Worm (Caenorhabditis elegans): ENCODE data around the gene F38B6.2.

DNA sequence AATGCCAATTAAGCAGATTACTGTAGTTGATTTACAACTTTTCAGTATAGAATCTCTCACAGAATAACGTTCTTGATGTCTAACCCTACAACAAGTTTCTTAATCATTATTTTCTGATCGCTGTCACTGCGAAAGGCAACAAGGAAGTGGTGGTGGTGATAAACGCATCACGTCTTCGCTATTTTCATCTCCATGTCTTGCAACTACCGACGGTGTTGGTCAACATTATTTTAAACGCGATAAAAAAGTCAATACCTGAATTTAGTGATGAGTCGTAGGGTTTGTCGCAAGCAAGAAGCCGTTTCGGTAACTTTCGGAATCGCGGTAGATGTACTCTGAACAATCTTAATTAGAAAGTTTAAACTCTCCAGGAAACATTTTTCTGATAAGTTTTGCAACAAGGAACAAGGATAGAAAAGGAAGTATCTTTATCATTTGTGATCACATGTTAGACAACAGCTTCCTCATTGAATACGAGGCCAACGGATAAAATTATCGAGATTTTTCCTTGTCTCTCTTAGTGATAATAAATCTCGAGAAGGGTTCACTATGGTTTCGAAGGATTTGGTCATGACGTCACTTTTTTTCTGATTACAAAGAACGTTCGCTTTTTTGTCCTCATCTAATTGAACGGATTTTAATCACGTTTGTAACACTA, 34.4 kb upstream of the F38B6.2 start:
- no peak for TF ChIP-seq ceh-9 (tag; optimal IDR thresholded peaks at IDR 0.05)
- no peak for TF ChIP-seq snpc-4 (tag; optimal IDR thresholded peaks at IDR 0.05)
- no peak for TF ChIP-seq fos-1 (tag; optimal IDR thresholded peaks at IDR 0.05)
- TF ChIP-seq nhr-28 (tag; optimal IDR thresholded peaks at IDR 0.05): no peak
- no peak for TF ChIP-seq unc-39 (tag; optimal IDR thresholded peaks at IDR 0.05)
- TF ChIP-seq hmg-11 (tag; optimal IDR thresholded peaks at IDR 0.05): no peak
- TF ChIP-seq pqm-1 (tag; optimal IDR thresholded peaks at IDR 0.05): no peak
- no peak for TF ChIP-seq fkh-10 (GFP tag; optimal IDR thresholded peaks at IDR 0.05)
- no peak for TF ChIP-seq elt-3 (tag; optimal IDR thresholded peaks at IDR 0.05)
- TF ChIP-seq unc-62 (GFP tag; optimal IDR thresholded peaks at IDR 0.05): no peak
- peak; percentile 27 for TF ChIP-seq tbx-2 (tag; optimal IDR thresholded peaks at IDR 0.05)

Data from whole organism, L3 larva.